Worm (Caenorhabditis elegans) whole organism, late embryonic: Measurements from ENCODE around the gene bre-1.
A peak's percentile ranks its signal among the peaks of the same experiment; 100 is the strongest.

Experiments used
- C38D4.7 ChIP-seq: fragments of 200-800 bp; sonication (Bioruptor generic); optimal IDR thresholded peaks from 2 replicates; lab custom pipeline; 2018; ENCODE audit warnings: mild to moderate bottlenecking, missing genetic modification characterization, moderate library complexity, missing compliant biosample characterization
- F13H6.1 ChIP-seq: sonication (generic microtip); optimal IDR thresholded peaks from 2 replicates; lab custom pipeline; 2016; ENCODE audit warnings: missing genetic modification characterization, missing compliant biosample characterization
- K02D7.2 ChIP-seq: sonication (generic microtip); optimal IDR thresholded peaks from 2 replicates; lab custom pipeline; 2017; ENCODE audit warnings: mild to moderate bottlenecking, missing genetic modification characterization, missing compliant biosample characterization
- Y22D7AL.16 ChIP-seq: sonication (generic microtip); optimal IDR thresholded peaks from 2 replicates; lab custom pipeline; 2016; ENCODE audit warnings: missing genetic modification characterization, missing compliant biosample characterization
- ceh-18 ChIP-seq: sonication (generic microtip); optimal IDR thresholded peaks from 2 replicates; lab custom pipeline; 2016; ENCODE audit warnings: missing genetic modification characterization, missing compliant biosample characterization
- ceh-19 ChIP-seq: fragments of 200-800 bp; sonication (Bioruptor generic); optimal IDR thresholded peaks from 2 replicates; lab custom pipeline; 2018; ENCODE audit warnings: mild to moderate bottlenecking, missing genetic modification characterization, missing compliant biosample characterization
- ceh-2 ChIP-seq: sonication (generic microtip); optimal IDR thresholded peaks from 2 replicates; lab custom pipeline; 2016; ENCODE audit warnings: missing genotype, missing genetic modification characterization, missing compliant biosample characterization
- ceh-24 ChIP-seq: sonication (generic microtip); optimal IDR thresholded peaks from 2 replicates; lab custom pipeline; 2016; ENCODE audit warnings: mild to moderate bottlenecking, missing genetic modification characterization, missing compliant biosample characterization
- ceh-34 ChIP-seq: sonication (generic microtip); optimal IDR thresholded peaks from 2 replicates; lab custom pipeline; 2016; ENCODE audit warnings: mild to moderate bottlenecking, missing genetic modification characterization, missing compliant biosample characterization
- ceh-45 ChIP-seq: fragments of 200-800 bp; sonication (Bioruptor generic); IDR thresholded peaks from 2 replicates; pipeline ENCODE4 v1.3.6; 2022; ENCODE audit warnings: missing genetic modification reagents, missing genetic modification characterization, missing compliant biosample characterization
- ceh-48 ChIP-seq: sonication (generic microtip); optimal IDR thresholded peaks from 2 replicates; lab custom pipeline; 2016; ENCODE audit warnings: missing genetic modification characterization, inconsistent platforms, missing compliant biosample characterization
- ceh-6 ChIP-seq: fragments of 200-800 bp; sonication (Bioruptor generic); optimal IDR thresholded peaks from 2 replicates; lab custom pipeline; 2018; ENCODE audit warnings: mild to moderate bottlenecking, missing genetic modification characterization, missing compliant biosample characterization
- ceh-9 ChIP-seq: sonication (generic microtip); optimal IDR thresholded peaks from 2 replicates; lab custom pipeline; 2016; ENCODE audit warnings: mild to moderate bottlenecking, missing genetic modification characterization, inconsistent platforms, missing compliant biosample characterization
- che-1 ChIP-seq: sonication (generic microtip); optimal IDR thresholded peaks from 2 replicates; lab custom pipeline; 2016; ENCODE audit warnings: mild to moderate bottlenecking, missing genetic modification characterization, missing compliant biosample characterization
- dve-1 ChIP-seq: sonication (generic microtip); optimal IDR thresholded peaks from 2 replicates; lab custom pipeline; 2017; ENCODE audit warnings: antibody characterized with exemption, mild to moderate bottlenecking, missing genetic modification characterization, missing compliant biosample characterization
- eyg-1 ChIP-seq: sonication (generic microtip); optimal IDR thresholded peaks from 2 replicates; lab custom pipeline; 2016; ENCODE audit warnings: missing genotype, missing genetic modification characterization, missing compliant biosample characterization
- fax-1 ChIP-seq: sonication (generic microtip); optimal IDR thresholded peaks from 2 replicates; lab custom pipeline; 2016; ENCODE audit warnings: missing genotype, missing genetic modification characterization, missing compliant biosample characterization
- fkh-10 ChIP-seq: fragments of 150-350 bp; optimal IDR thresholded peaks from 2 replicates; lab custom pipeline; 2014; ENCODE audit warnings: missing biosample characterization, missing genetic modification reagents, missing genetic modification characterization
- gmeb-2 ChIP-seq: sonication (generic microtip); optimal IDR thresholded peaks from 2 replicates; lab custom pipeline; 2016; ENCODE audit warnings: missing genetic modification characterization, inconsistent platforms, missing compliant biosample characterization
- hlh-15 ChIP-seq: sonication (generic microtip); optimal IDR thresholded peaks from 2 replicates; lab custom pipeline; 2016; ENCODE audit warnings: missing genetic modification characterization, missing compliant biosample characterization
- hlh-30 ChIP-seq: sonication (generic microtip); optimal IDR thresholded peaks from 2 replicates; lab custom pipeline; 2017; ENCODE audit warnings: antibody characterized with exemption, missing genetic modification characterization, missing compliant biosample characterization; ENCODE audit not compliant: insufficient read depth
- lim-6 ChIP-seq: sonication (generic microtip); optimal IDR thresholded peaks from 2 replicates; lab custom pipeline; 2016; ENCODE audit warnings: missing genetic modification characterization, missing compliant biosample characterization
- lin-11 ChIP-seq: fragments of 200-800 bp; sonication (Bioruptor generic); optimal IDR thresholded peaks from 2 replicates; lab custom pipeline; 2018; ENCODE audit warnings: mild to moderate bottlenecking, missing genetic modification characterization, missing compliant biosample characterization
- mec-3 ChIP-seq: sonication (generic microtip); optimal IDR thresholded peaks from 2 replicates; lab custom pipeline; 2016; ENCODE audit warnings: borderline replicate concordance, missing genetic modification characterization, missing compliant biosample characterization
- nhr-11 ChIP-seq: fragments of 150-350 bp; optimal IDR thresholded peaks from 2 replicates; lab custom pipeline; 2014; ENCODE audit warnings: missing biosample characterization, missing genetic modification characterization
- odd-2 ChIP-seq: sonication (generic microtip); optimal IDR thresholded peaks from 2 replicates; lab custom pipeline; 2017; ENCODE audit warnings: antibody characterized with exemption, mild to moderate bottlenecking, missing genetic modification characterization, missing compliant biosample characterization
- pag-3 ChIP-seq: sonication (generic microtip); optimal IDR thresholded peaks from 2 replicates; lab custom pipeline; 2016; ENCODE audit warnings: missing compliant biosample characterization, missing genetic modification characterization, borderline replicate concordance
- pax-1 ChIP-seq: fragments of 150-350 bp; optimal IDR thresholded peaks from 2 replicates; lab custom pipeline; 2014; ENCODE audit warnings: missing biosample characterization, missing genetic modification characterization
- pha-4 ChIP-seq: fragments of 150-350 bp; optimal IDR thresholded peaks from 2 replicates; lab custom pipeline; 2018; ENCODE audit warnings: missing biosample characterization, missing genetic modification reagents, missing genetic modification characterization
- pros-1 ChIP-seq: fragments of 150-350 bp; optimal IDR thresholded peaks from 2 replicates; lab custom pipeline; 2014; ENCODE audit warnings: missing biosample characterization, missing genetic modification reagents, missing genetic modification characterization
- rnt-1 ChIP-seq: sonication (generic microtip); optimal IDR thresholded peaks from 2 replicates; lab custom pipeline; 2016; ENCODE audit warnings: missing genetic modification characterization, missing compliant biosample characterization
- sdc-2 ChIP-seq: sonication (generic microtip); optimal IDR thresholded peaks from 2 replicates; lab custom pipeline; 2016; ENCODE audit warnings: missing genotype, missing genetic modification characterization, missing compliant biosample characterization
- tbx-7 ChIP-seq: sonication (generic microtip); optimal IDR thresholded peaks from 2 replicates; lab custom pipeline; 2016; ENCODE audit warnings: missing genotype, missing genetic modification characterization, missing compliant biosample characterization
- unc-42 ChIP-seq: sonication (generic microtip); optimal IDR thresholded peaks from 2 replicates; lab custom pipeline; 2016; ENCODE audit warnings: missing genotype, missing genetic modification characterization, missing compliant biosample characterization
- unc-55 ChIP-seq: sonication (generic microtip); optimal IDR thresholded peaks from 2 replicates; lab custom pipeline; 2017; ENCODE audit warnings: missing biosample characterization, missing genetic modification reagents, missing genetic modification characterization
- ztf-16 ChIP-seq: sonication (generic microtip); optimal IDR thresholded peaks from 2 replicates; lab custom pipeline; 2017; ENCODE audit warnings: missing genetic modification characterization, missing compliant biosample characterization

Gene bre-1

DNA sequence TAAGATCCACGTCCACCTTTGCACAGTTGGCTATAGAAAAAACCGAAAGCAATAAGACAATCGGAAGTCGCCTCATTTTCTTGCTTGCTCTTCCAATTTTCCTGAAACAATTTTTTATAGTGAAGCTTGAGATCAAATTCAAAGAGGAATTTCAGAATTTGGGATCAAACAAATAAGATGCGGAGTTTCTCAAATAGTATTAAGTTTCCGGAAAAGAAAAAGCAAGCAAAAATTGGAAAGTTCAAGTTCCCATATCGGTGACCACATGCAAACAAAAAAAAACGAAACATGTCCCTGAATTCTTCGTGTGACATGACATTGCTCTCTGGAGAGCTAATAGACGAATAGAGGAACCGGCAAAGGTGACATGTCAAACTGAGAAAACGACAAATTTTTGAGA lies 18.2 kb downstream of the bre-1 start, which contains the start of gene unc-129:
unc-129 (minus strand) TSS at position 101 of the 400 bp plus-strand sequence.
- no peak for TF ChIP-seq nhr-11 (tag; lab: Kevin White, UChicago)
- no peak for TF ChIP-seq che-1 (tag; lab: Kevin White, UChicago)

DNA sequence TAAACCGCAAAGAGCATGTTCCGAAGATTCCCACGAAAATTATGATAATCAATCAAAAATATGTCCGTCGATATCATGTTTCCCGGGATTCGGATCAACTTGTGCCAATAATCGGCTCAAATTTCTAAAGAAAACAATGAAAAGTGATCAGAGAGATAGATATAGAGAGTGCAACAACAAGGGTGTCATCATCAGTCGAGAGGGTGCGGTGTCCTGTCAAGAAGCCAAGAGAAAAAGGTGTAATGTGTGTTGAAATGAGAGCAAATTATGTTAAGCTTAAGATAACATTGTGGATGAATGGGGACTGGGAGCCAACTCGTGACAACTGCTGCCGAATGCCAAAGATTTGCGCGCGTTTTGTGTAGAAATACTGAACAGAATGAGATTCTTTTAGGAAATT lies 20.9 kb downstream of the bre-1 start:
- TF ChIP-seq ceh-18 (tag; lab: Kevin White, UChicago) = no peak
- TF ChIP-seq ceh-34 = peak; percentile 74
- no peak for TF ChIP-seq hlh-30
- no peak for TF ChIP-seq ceh-6 (GFP tag; lab: Kevin White, UChicago)
- TF ChIP-seq sdc-2 (tag; lab: Kevin White, UChicago) = no peak
- TF ChIP-seq fkh-10 = no peak
- no peak for TF ChIP-seq tbx-7 (tag; lab: Kevin White, UChicago)
- TF ChIP-seq rnt-1 (tag; lab: Kevin White, UChicago) = peak; percentile 51
- no peak for TF ChIP-seq K02D7.2 (tag; lab: Kevin White, UChicago)
- no peak for TF ChIP-seq ceh-2 (tag; lab: Kevin White, UChicago)
- no peak for TF ChIP-seq ztf-16 (tag; lab: Kevin White, UChicago)
- TF ChIP-seq ceh-9 = no peak
- TF ChIP-seq dve-1 (tag; lab: Kevin White, UChicago) = no peak
- peak; percentile 69 for TF ChIP-seq unc-55 (GFP tag; lab: Kevin White, UChicago)
- no peak for TF ChIP-seq lim-6
- TF ChIP-seq fax-1 (tag; lab: Kevin White, UChicago) = no peak
- no peak for TF ChIP-seq ceh-24 (tag; lab: Kevin White, UChicago)
- TF ChIP-seq pax-1 = no peak
- no peak for TF ChIP-seq ceh-19 (GFP tag; lab: Kevin White, UChicago)

DNA sequence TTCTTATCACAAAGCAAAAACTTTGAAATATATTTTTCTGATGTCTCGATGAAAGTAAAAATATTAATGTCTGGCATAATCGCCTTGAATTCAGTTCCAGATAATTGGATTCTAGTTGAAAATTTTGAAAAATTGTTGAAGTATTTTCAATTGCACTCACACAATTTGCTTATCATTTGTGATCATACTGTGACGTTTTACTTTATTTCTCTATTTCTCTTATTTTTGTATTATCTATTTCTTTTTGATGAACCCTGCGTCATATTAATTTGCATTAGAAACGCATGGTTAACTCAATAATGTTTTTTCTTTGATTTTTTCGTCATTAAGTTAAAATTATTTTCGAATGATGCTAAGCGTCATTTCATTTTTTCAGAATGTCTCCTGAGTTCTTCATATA lies 23.2 kb downstream of the bre-1 start, which contains the start of gene C53D6.11:
C53D6.11 (plus strand) TSS at position 328 of the 400 bp plus-strand sequence.
- TF ChIP-seq Y22D7AL.16 (tag; lab: Kevin White, UChicago) (no peak), unc-42 (no peak), eyg-1 (tag; lab: Kevin White, UChicago) (no peak), gmeb-2 (tag; lab: Kevin White, UChicago) (no peak)
- TF ChIP-seq, all 69 proteins: peak for 0

DNA sequence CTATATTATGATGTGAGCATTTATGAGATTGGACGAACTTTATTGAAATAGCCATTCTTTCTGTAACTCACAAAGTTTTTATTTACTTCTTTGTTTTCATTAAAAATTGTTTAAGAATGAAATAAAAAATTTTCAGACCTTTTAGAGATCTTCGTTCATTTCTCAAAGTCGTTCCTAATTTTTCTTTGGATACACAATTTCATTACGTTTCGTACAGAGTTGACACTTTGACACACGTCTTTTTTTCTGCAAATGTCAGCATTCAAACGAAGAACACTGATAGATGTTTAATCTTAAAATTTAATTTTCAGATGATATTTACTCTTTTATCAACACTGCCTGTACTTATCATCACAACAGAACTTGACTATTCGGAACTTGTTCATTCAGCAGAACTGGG lies 29.4 kb downstream of the bre-1 start, which contains the start of gene acc-2:
acc-2 (plus strand) TSS at position 301 of the 400 bp plus-strand sequence.
- TF ChIP-seq odd-2 (tag; lab: Kevin White, UChicago) (no peak), ceh-19 (GFP tag; lab: Kevin White, UChicago) (no peak), mec-3 (tag; lab: Kevin White, UChicago) (no peak), lin-11 (no peak), unc-55 (GFP tag; lab: Kevin White, UChicago) (no peak), pha-4 (no peak), pag-3 (tag; lab: Kevin White, UChicago) (no peak), F13H6.1 (tag; lab: Kevin White, UChicago) (no peak), hlh-15 (tag; lab: Kevin White, UChicago) (no peak), ceh-6 (GFP tag; lab: Kevin White, UChicago) (no peak), ceh-45 (GFP tag; lab: Robert Waterston, UW) (no peak), C38D4.7 (GFP tag; lab: Kevin White, UChicago) (no peak), ceh-9 (no peak), nhr-11 (tag; lab: Kevin White, UChicago) (no peak), pros-1 (tag; lab: Kevin White, UChicago) (no peak), sdc-2 (tag; lab: Kevin White, UChicago) (no peak), lim-6 (no peak), ceh-48 (no peak)
